Fruit fly (Drosophila melanogaster) whole organism, embryonic: Measurements from ENCODE around the gene L2HGDH.

Source experiments
- Atf-2 ChIP-seq: fragments of 200-800 bp; sonication (Bioruptor generic); optimal IDR thresholded peaks from 2 replicates; lab custom pipeline; 2016; ENCODE audit warnings: missing biosample characterization, missing genetic modification characterization
- BtbVII ChIP-seq: fragments of 200-800 bp; sonication (Bioruptor generic); optimal IDR thresholded peaks from 3 replicates; lab custom pipeline; 2017; ENCODE audit warnings: missing biosample characterization, mild to moderate bottlenecking, missing genetic modification characterization
- CG10462 ChIP-seq: fragments of 200-800 bp; sonication (Bioruptor generic); optimal IDR thresholded peaks from 2 replicates; lab custom pipeline; 2016; ENCODE audit warnings: missing biosample characterization, missing genetic modification characterization
- CG10959 ChIP-seq: fragments of 200-800 bp; sonication (Bioruptor generic); IDR thresholded peaks from 2 replicates; pipeline ENCODE4 v1.3.6; 2022; ENCODE audit warnings: missing biosample characterization, missing genetic modification characterization
- CG11504 ChIP-seq: fragments of 200-800 bp; sonication (Bioruptor generic); optimal IDR thresholded peaks from 3 replicates; lab custom pipeline; 2019; ENCODE audit warnings: missing biosample characterization, mild to moderate bottlenecking, missing genetic modification characterization, moderate library complexity
- CG12155 ChIP-seq: fragments of 200-800 bp; sonication (Bioruptor generic); optimal IDR thresholded peaks from 3 replicates; lab custom pipeline; 2016; ENCODE audit warnings: missing biosample characterization, missing genetic modification characterization
- CG12391 ChIP-seq: fragments of 200-800 bp; sonication (Bioruptor generic); optimal IDR thresholded peaks from 3 replicates; lab custom pipeline; 2018; ENCODE audit warnings: missing biosample characterization, mild to moderate bottlenecking, missing genetic modification characterization, moderate library complexity
- CG14441 ChIP-seq: fragments of 200-800 bp; sonication (Bioruptor generic); IDR thresholded peaks from 2 replicates; pipeline ENCODE4 v1.3.6; 2022; ENCODE audit warnings: missing biosample characterization, missing genetic modification characterization
- CG1647 ChIP-seq: fragments of 200-800 bp; sonication (Bioruptor generic); optimal IDR thresholded peaks from 3 replicates; lab custom pipeline; 2016; ENCODE audit warnings: missing biosample characterization, missing genetic modification characterization
- CG17359 ChIP-seq: fragments of 200-800 bp; sonication (Bioruptor generic); optimal IDR thresholded peaks from 3 replicates; lab custom pipeline; 2018; ENCODE audit warnings: missing biosample characterization, mild to moderate bottlenecking, missing genetic modification characterization, moderate library complexity
- CG18619 ChIP-seq: fragments of 200-800 bp; sonication (Bioruptor generic); optimal IDR thresholded peaks from 3 replicates; lab custom pipeline; 2017; ENCODE audit warnings: missing biosample characterization, mild to moderate bottlenecking, missing genetic modification characterization
- CG2712 ChIP-seq: fragments of 200-800 bp; optimal IDR thresholded peaks from 3 replicates; lab custom pipeline; 2019; ENCODE audit warnings: missing biosample characterization, mild to moderate bottlenecking, missing genetic modification characterization, moderate library complexity
- CG30403 ChIP-seq: fragments of 200-800 bp; sonication (Bioruptor generic); optimal IDR thresholded peaks from 3 replicates; lab custom pipeline; 2016; ENCODE audit warnings: missing biosample characterization, missing genetic modification characterization
- CG3163 ChIP-seq: fragments of 200-800 bp; sonication (Bioruptor generic); optimal IDR thresholded peaks from 3 replicates; lab custom pipeline; 2016; ENCODE audit warnings: missing biosample characterization, missing genetic modification characterization
- CG3281 ChIP-seq: fragments of 200-800 bp; sonication (Bioruptor generic); optimal IDR thresholded peaks from 3 replicates; lab custom pipeline; 2017; ENCODE audit warnings: missing biosample characterization, mild to moderate bottlenecking, missing genetic modification characterization
- CG34376 ChIP-seq: fragments of 200-800 bp; sonication (Bioruptor generic); optimal IDR thresholded peaks from 2 replicates; lab custom pipeline; 2018; ENCODE audit warnings: missing biosample characterization, mild to moderate bottlenecking, missing genetic modification characterization
- CG4282 ChIP-seq: fragments of 200-800 bp; sonication (Bioruptor generic); optimal IDR thresholded peaks from 2 replicates; lab custom pipeline; 2016; ENCODE audit warnings: missing biosample characterization, missing genetic modification characterization
- CG6689 ChIP-seq: fragments of 200-800 bp; sonication (Bioruptor generic); IDR thresholded peaks from 2 replicates; pipeline ENCODE4 v1.3.6; 2022; ENCODE audit warnings: missing biosample characterization, missing genetic modification characterization
- CG8478 ChIP-seq: fragments of >200 bp; optimal IDR thresholded peaks from 2 replicates; lab custom pipeline; 2018
- CG9817 ChIP-seq: fragments of 200-800 bp; sonication (Bioruptor generic); optimal IDR thresholded peaks from 2 replicates; lab custom pipeline; 2018; ENCODE audit warnings: missing biosample characterization, mild to moderate bottlenecking, missing genetic modification characterization, moderate library complexity
- CG9932 ChIP-seq: fragments of 200-800 bp; sonication (Bioruptor generic); IDR thresholded peaks from 2 replicates; pipeline ENCODE4 v1.3.6; 2022; ENCODE audit warnings: missing biosample characterization, missing genetic modification characterization
- Dek ChIP-seq: fragments of 200-800 bp; sonication (Bioruptor generic); optimal IDR thresholded peaks from 3 replicates; lab custom pipeline; 2019; ENCODE audit warnings: missing biosample characterization, mild to moderate bottlenecking, missing genetic modification characterization, moderate library complexity
- Ets97D ChIP-seq: fragments of 200-800 bp; sonication (Bioruptor generic); optimal IDR thresholded peaks from 3 replicates; lab custom pipeline; 2016; ENCODE audit warnings: missing biosample characterization, missing genetic modification characterization
- Gug ChIP-seq: fragments of 200-800 bp; sonication (Bioruptor generic); IDR thresholded peaks from 4 replicates; pipeline ENCODE4 v1.3.6; 2022; ENCODE audit warnings: missing biosample characterization, missing genetic modification characterization
- Hr39 ChIP-seq: fragments of >200 bp; optimal IDR thresholded peaks from 2 replicates; lab custom pipeline; 2017
- Hr78 ChIP-seq, 2 experiments: fragments of 200-800 bp in 1 of 2; fragments of >200 bp in 1 of 2; sonication (Bioruptor generic) in 1 of 2; optimal IDR thresholded peaks; 2 replicates each; lab custom pipeline; 2017 to 2019; ENCODE audit warnings: missing biosample characterization in 2 of 2, missing genetic modification characterization in 2 of 2, mild to moderate bottlenecking in 1 of 2, moderate library complexity in 1 of 2
- MTF-1 ChIP-seq: fragments of 200-800 bp; sonication (Bioruptor generic); optimal IDR thresholded peaks from 2 replicates; lab custom pipeline; 2018; ENCODE audit warnings: missing biosample characterization, mild to moderate bottlenecking, missing genetic modification characterization, borderline replicate concordance
- Max ChIP-seq: fragments of 200-800 bp; sonication (Bioruptor generic); optimal IDR thresholded peaks from 2 replicates; lab custom pipeline; 2016; ENCODE audit warnings: missing biosample characterization, mild to moderate bottlenecking, missing genetic modification characterization
- Med ChIP-seq: fragments of 200-800 bp; sonication (Bioruptor generic); peaks from one replicate; lab custom pipeline; 2016; ENCODE audit warnings: missing biosample characterization, missing genetic modification characterization, mild to moderate bottlenecking, inconsistent platforms, moderate library complexity
- Neu2 ChIP-seq: fragments of 200-800 bp; sonication (Bioruptor generic); optimal IDR thresholded peaks from 3 replicates; lab custom pipeline; 2016; ENCODE audit warnings: missing biosample characterization, missing genetic modification characterization, borderline replicate concordance
- Nf-YB ChIP-seq: fragments of 200-800 bp; sonication (Bioruptor generic); optimal IDR thresholded peaks from 3 replicates; lab custom pipeline; 2019; ENCODE audit warnings: missing biosample characterization, mild to moderate bottlenecking, missing genetic modification characterization, moderate library complexity
- NfI ChIP-seq: fragments of 200-800 bp; sonication (Bioruptor generic); optimal IDR thresholded peaks from 3 replicates; lab custom pipeline; 2018; ENCODE audit warnings: missing biosample characterization, mild to moderate bottlenecking, missing genetic modification characterization, moderate library complexity
- PHDP ChIP-seq: fragments of 200-800 bp; sonication (Bioruptor generic); optimal IDR thresholded peaks from 3 replicates; lab custom pipeline; 2018; ENCODE audit warnings: missing biosample characterization, mild to moderate bottlenecking, missing genetic modification characterization, moderate library complexity
- Vsx1 ChIP-seq: fragments of 200-800 bp; sonication (Bioruptor generic); optimal IDR thresholded peaks from 2 replicates; lab custom pipeline; 2017; ENCODE audit warnings: missing biosample characterization, mild to moderate bottlenecking, missing genetic modification characterization, missing genetic modification reagents
- amos ChIP-seq: fragments of 200-800 bp; sonication (Bioruptor generic); IDR thresholded peaks from 2 replicates; pipeline ENCODE4 v1.3.6; 2022; ENCODE audit warnings: missing biosample characterization, missing genetic modification characterization; ENCODE audit not compliant: partially characterized antibody
- bsh ChIP-seq, 2 experiments: fragments of 200-800 bp; sonication (Bioruptor generic); optimal IDR thresholded peaks; 2 replicates each; lab custom pipeline; 2017 to 2018; ENCODE audit warnings: mild to moderate bottlenecking in 2 of 2, missing biosample characterization in 2 of 2, missing genetic modification characterization in 2 of 2, moderate library complexity in 1 of 2
- crc ChIP-seq: fragments of 200-800 bp; sonication (Bioruptor generic); optimal IDR thresholded peaks from 2 replicates; lab custom pipeline; 2016; ENCODE audit warnings: missing biosample characterization, missing genetic modification characterization
- da ChIP-seq: fragments of 200-800 bp; sonication (Bioruptor generic); optimal IDR thresholded peaks from 2 replicates; lab custom pipeline; 2016; ENCODE audit warnings: missing biosample characterization, missing genetic modification characterization
- ewg ChIP-seq: fragments of 200-800 bp; sonication (Bioruptor generic); optimal IDR thresholded peaks from 3 replicates; lab custom pipeline; 2017; ENCODE audit warnings: mild to moderate bottlenecking, missing biosample characterization, missing genetic modification reagents, missing genetic modification characterization
- eyg ChIP-seq: fragments of 200-800 bp; sonication (Bioruptor generic); optimal IDR thresholded peaks from 3 replicates; lab custom pipeline; 2016; ENCODE audit warnings: missing biosample characterization, missing genetic modification characterization
- gce ChIP-seq: fragments of 200-800 bp; sonication (Bioruptor generic); IDR thresholded peaks from 3 replicates; pipeline ENCODE4 v1.3.6; 2022; ENCODE audit warnings: missing biosample characterization, missing genetic modification characterization
- gcm ChIP-seq: fragments of 200-800 bp; sonication (Bioruptor generic); optimal IDR thresholded peaks from 2 replicates; lab custom pipeline; 2019; ENCODE audit warnings: missing biosample characterization, mild to moderate bottlenecking, missing genetic modification characterization, moderate library complexity
- grau ChIP-seq: fragments of 200-800 bp; optimal IDR thresholded peaks from 3 replicates; lab custom pipeline; 2019; ENCODE audit warnings: missing biosample characterization, mild to moderate bottlenecking, missing genetic modification characterization, moderate library complexity
- otp ChIP-seq: fragments of 200-800 bp; sonication (Bioruptor generic); IDR thresholded peaks from 3 replicates; pipeline ENCODE4, ENCODE4 v1.3.6; 2022; ENCODE audit warnings: missing biosample characterization, missing genetic modification characterization
- phol ChIP-seq: fragments of 200-800 bp; sonication (Bioruptor generic); optimal IDR thresholded peaks from 3 replicates; lab custom pipeline; 2018; ENCODE audit warnings: missing biosample characterization, mild to moderate bottlenecking, missing genetic modification characterization, moderate library complexity
- sqz ChIP-seq: fragments of 200-800 bp; sonication (Bioruptor generic); optimal IDR thresholded peaks from 3 replicates; lab custom pipeline; 2018; ENCODE audit warnings: missing biosample characterization, mild to moderate bottlenecking, missing genetic modification characterization
- tap ChIP-seq: fragments of 200-800 bp; optimal IDR thresholded peaks from 3 replicates; lab custom pipeline; 2019; ENCODE audit warnings: missing biosample characterization, mild to moderate bottlenecking, missing genetic modification characterization, moderate library complexity
- tin ChIP-seq: fragments of 200-800 bp; sonication (Bioruptor generic); optimal IDR thresholded peaks from 3 replicates; lab custom pipeline; 2016; ENCODE audit warnings: missing biosample characterization, missing genetic modification characterization
- trem ChIP-seq: fragments of 200-800 bp; optimal IDR thresholded peaks from 3 replicates; lab custom pipeline; 2019; ENCODE audit warnings: missing biosample characterization, mild to moderate bottlenecking, missing genetic modification characterization, moderate library complexity
- tup ChIP-seq: fragments of 200-800 bp; sonication (Bioruptor generic); optimal IDR thresholded peaks from 2 replicates; lab custom pipeline; 2016; ENCODE audit warnings: missing biosample characterization, mild to moderate bottlenecking, missing genetic modification characterization, moderate library complexity

The L2HGDH gene

DNA sequence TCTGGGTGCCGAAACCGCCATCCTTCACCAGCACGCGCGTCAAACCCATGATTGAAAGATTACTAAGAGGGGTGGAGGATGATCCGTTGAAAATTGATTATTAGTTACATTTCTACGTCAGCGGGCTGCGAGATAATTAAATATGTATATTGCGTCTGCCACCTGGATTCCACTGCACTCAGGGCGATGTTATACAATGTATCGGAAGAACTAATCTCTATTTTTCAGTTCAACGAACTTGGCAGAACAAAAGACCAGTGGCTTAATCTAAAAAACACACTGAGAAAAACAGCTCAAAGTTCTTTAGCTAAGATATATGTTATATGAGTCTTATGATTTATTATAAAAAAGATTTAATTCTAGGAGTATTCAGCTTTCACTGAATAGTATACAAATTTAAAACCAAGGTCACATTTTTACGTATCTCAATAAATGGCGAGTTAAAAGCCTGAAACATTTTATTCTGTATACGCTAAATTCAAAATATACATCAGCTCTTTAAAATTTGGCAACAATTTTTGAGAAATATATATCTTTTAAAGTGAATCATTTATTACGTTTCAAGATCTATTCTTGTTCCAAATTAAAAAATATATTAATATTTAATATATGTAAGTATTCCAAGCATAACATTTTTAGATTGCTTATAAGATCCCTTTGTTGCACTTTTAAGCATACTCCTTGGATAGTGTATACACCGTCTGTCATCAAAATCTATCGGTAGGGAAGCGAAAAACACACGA, 20.6 kb downstream of the L2HGDH start (continued):
- TF ChIP-seq CG2712 (peak; percentile 34), CG14441 (GFP tag; lab: Robert Waterston, UW) (no peak), Vsx1 (GFP tag; lab: Kevin White, UChicago) (no peak), CG9932 (GFP tag; lab: Robert Waterston, UW) (peak; percentile 41; the same call in 1 of the 2 replicates), Max (GFP tag; lab: Kevin White, UChicago) (no peak), tup (GFP tag; lab: Kevin White, UChicago) (no peak), gcm (no peak), Atf-2 (GFP tag; lab: Kevin White, UChicago) (no peak), Med (GFP tag; lab: Kevin White, UChicago) (no peak), NfI (peak; percentile 12), gce (GFP tag; lab: Robert Waterston, UW) (no peak), MTF-1 (GFP tag; lab: Kevin White, UChicago) (no peak), crc (no peak), amos (GFP tag; lab: Robert Waterston, UW) (no peak), Gug (GFP tag; lab: Robert Waterston, UW) (no peak), Hr39 (no peak), CG12155 (GFP tag; lab: Kevin White, UChicago) (peak; percentile 14), CG17359 (tag; lab: Kevin White, UChicago) (no peak), Neu2 (GFP tag; lab: Kevin White, UChicago) (no peak), CG9817 (peak; percentile 34), CG3281 (GFP tag; lab: Kevin White, UChicago) (peak; percentile 56), CG4282 (GFP tag; lab: Kevin White, UChicago) (no peak), tap (tag; lab: Kevin White, UChicago) (no peak), Ets97D (GFP tag; lab: Kevin White, UChicago) (no peak), phol (tag; lab: Kevin White, UChicago) (peak; percentile 18), sqz (GFP tag; lab: Kevin White, UChicago) (no peak), Nf-YB (GFP tag; lab: Kevin White, UChicago) (peak; percentile 28), Dek (tag; lab: Kevin White, UChicago) (peak; percentile 36), trem (tag; lab: Kevin White, UChicago) (no peak), Hr78 (GFP tag; optimal IDR thresholded peaks at IDR 0.05; lab: Kevin White, UChicago) (no peak), BtbVII (GFP tag; lab: Kevin White, UChicago) (peak; percentile 8), CG8478 (lab: Kevin White, UChicago) (no peak), CG10959 (GFP tag; lab: Robert Waterston, UW) (no peak), PHDP (tag; lab: Kevin White, UChicago) (peak; percentile 42), CG18619 (no peak), CG34376 (GFP tag; lab: Kevin White, UChicago) (peak; percentile 9), CG3163 (GFP tag; lab: Kevin White, UChicago) (no peak), da (GFP tag; lab: Kevin White, UChicago) (no peak), otp (no peak), CG6689 (GFP tag; lab: Robert Waterston, UW) (0 out of 2 replicates have a peak, but pooled peaks have one; percentile 23), CG12391 (tag; lab: Kevin White, UChicago) (peak; percentile 33), ewg (no peak), CG10462 (GFP tag; lab: Kevin White, UChicago) (no peak), bsh (GFP tag; optimal IDR thresholded peaks at IDR 0.05; lab: Kevin White, UChicago) (peak in 1 of 2 experiments; percentile 6), CG11504 (peak; percentile 60), eyg (GFP tag; lab: Kevin White, UChicago) (no peak), CG1647 (GFP tag; lab: Kevin White, UChicago) (no peak), grau (tag; lab: Kevin White, UChicago) (peak; percentile 70), tin (GFP tag; lab: Kevin White, UChicago) (no peak), CG30403 (GFP tag; lab: Kevin White, UChicago) (peak; percentile 42)
